Worm (Caenorhabditis elegans) whole organism, mixed stage, embryonic: Measurements from ENCODE around the gene exos-8.
"Not testable (repeated sequence)": the region's sequence is repeated elsewhere in the genome, so short reads cannot be mapped to it uniquely, and the experiment has no call there.

Experiments
- M03D4.4 ChIP-seq: sonication (generic microtip); optimal IDR thresholded peaks from 2 replicates; lab custom pipeline; 2017; ENCODE audit warnings: mild to moderate bottlenecking, missing genetic modification characterization, missing compliant biosample characterization
- blmp-1 ChIP-seq: fragments of 150-350 bp; optimal IDR thresholded peaks from 2 replicates; lab custom pipeline; 2014; ENCODE audit warnings: missing biosample characterization, missing genetic modification characterization
- ceh-39 ChIP-seq: fragments of 150-350 bp; optimal IDR thresholded peaks from 2 replicates; lab custom pipeline; 2014; ENCODE audit warnings: missing biosample characterization, missing genetic modification characterization
- ceh-43 ChIP-seq: fragments of 200-800 bp; sonication (Bioruptor generic); optimal IDR thresholded peaks from 2 replicates; lab custom pipeline; 2018; ENCODE audit warnings: mild to moderate bottlenecking, missing genetic modification characterization, moderate library complexity, missing compliant biosample characterization
- ceh-83 ChIP-seq: fragments of 200-800 bp; sonication (Bioruptor generic); optimal IDR thresholded peaks from 2 replicates; lab custom pipeline; 2018; ENCODE audit warnings: mild to moderate bottlenecking, missing genetic modification characterization, missing compliant biosample characterization
- ces-1 ChIP-seq: fragments of 150-350 bp; optimal IDR thresholded peaks from 2 replicates; lab custom pipeline; 2014; ENCODE audit warnings: missing biosample characterization, missing genetic modification reagents, missing genetic modification characterization
- cnd-1 ChIP-seq: fragments of 200-800 bp; sonication (Bioruptor generic); optimal IDR thresholded peaks from 2 replicates; lab custom pipeline; 2018; ENCODE audit warnings: mild to moderate bottlenecking, missing genetic modification characterization, missing compliant biosample characterization
- drap-1 ChIP-seq: fragments of 200-800 bp; sonication (Bioruptor generic); optimal IDR thresholded peaks from 3 replicates; lab custom pipeline; 2018; ENCODE audit warnings: mild to moderate bottlenecking, missing genetic modification characterization, missing compliant biosample characterization
- elt-1 ChIP-seq: sonication (generic microtip); optimal IDR thresholded peaks from 2 replicates; lab custom pipeline; 2017; ENCODE audit warnings: missing genetic modification characterization, mild to moderate bottlenecking, missing compliant biosample characterization, antibody characterized with exemption, moderate library complexity, borderline replicate concordance; ENCODE audit not compliant: insufficient read depth
- elt-3 ChIP-seq: fragments of 150-350 bp; optimal IDR thresholded peaks from 2 replicates; lab custom pipeline; 2014; ENCODE audit warnings: missing biosample characterization, missing genetic modification characterization
- flh-1 ChIP-seq: fragments of 200-800 bp; sonication (Bioruptor generic); optimal IDR thresholded peaks from 2 replicates; lab custom pipeline; 2018; ENCODE audit warnings: mild to moderate bottlenecking, missing genetic modification characterization, moderate library complexity, missing compliant biosample characterization
- hlh-1 ChIP-seq: fragments of 150-350 bp; optimal IDR thresholded peaks from 2 replicates; lab custom pipeline; 2014; ENCODE audit warnings: missing biosample characterization, missing genetic modification reagents, missing genetic modification characterization
- lin-13 ChIP-seq: fragments of 150-350 bp; optimal IDR thresholded peaks from 2 replicates; lab custom pipeline; 2014; ENCODE audit warnings: missing biosample characterization, missing genetic modification characterization
- lin-32 ChIP-seq: fragments of 200-800 bp; sonication (Bioruptor generic); optimal IDR thresholded peaks from 2 replicates; lab custom pipeline; 2018; ENCODE audit warnings: mild to moderate bottlenecking, missing genetic modification characterization, missing compliant biosample characterization
- lsy-2 ChIP-seq: fragments of 150-350 bp; optimal IDR thresholded peaks from 2 replicates; lab custom pipeline; 2014; ENCODE audit warnings: missing biosample characterization, missing genetic modification characterization
- mab-5 ChIP-seq: fragments of 150-350 bp; optimal IDR thresholded peaks from 2 replicates; lab custom pipeline; 2014; ENCODE audit warnings: missing biosample characterization, missing genetic modification characterization
- mep-1 ChIP-seq: fragments of 150-350 bp; optimal IDR thresholded peaks from 2 replicates; lab custom pipeline; 2017; ENCODE audit warnings: missing biosample characterization, missing genetic modification reagents, missing genetic modification characterization, inconsistent platforms
- nhr-12 ChIP-seq: fragments of 150-350 bp; optimal IDR thresholded peaks from 2 replicates; lab custom pipeline; 2014; ENCODE audit warnings: missing biosample characterization, missing genetic modification characterization
- nhr-2 ChIP-seq: fragments of 150-350 bp; optimal IDR thresholded peaks from 2 replicates; lab custom pipeline; 2014; ENCODE audit warnings: missing biosample characterization, missing genetic modification characterization
- nhr-237 ChIP-seq: fragments of 150-350 bp; optimal IDR thresholded peaks from 2 replicates; lab custom pipeline; 2014; ENCODE audit warnings: missing biosample characterization, missing genetic modification characterization
- nhr-28 ChIP-seq: fragments of 150-350 bp; optimal IDR thresholded peaks from 2 replicates; lab custom pipeline; 2014; ENCODE audit warnings: missing biosample characterization, missing genetic modification characterization
- nhr-76 ChIP-seq: sonication (generic microtip); optimal IDR thresholded peaks from 2 replicates; lab custom pipeline; 2017; ENCODE audit warnings: missing biosample characterization, missing genetic modification characterization
- pha-4 ChIP-seq: fragments of 150-350 bp; optimal IDR thresholded peaks from 2 replicates; lab custom pipeline; 2018; ENCODE audit warnings: missing biosample characterization, missing genetic modification reagents, missing genetic modification characterization
- sem-2 ChIP-seq: fragments of 200-800 bp; sonication (Bioruptor generic); optimal IDR thresholded peaks from 2 replicates; lab custom pipeline; 2018; ENCODE audit warnings: mild to moderate bottlenecking, missing genetic modification characterization, missing compliant biosample characterization
- snpc-4 ChIP-seq: fragments of 150-350 bp; optimal IDR thresholded peaks from 2 replicates; lab custom pipeline; 2014; ENCODE audit warnings: missing biosample characterization, missing genetic modification characterization
- sptf-1 ChIP-seq: sonication (generic microtip); optimal IDR thresholded peaks from 2 replicates; lab custom pipeline; 2017; ENCODE audit warnings: mild to moderate bottlenecking, missing genetic modification characterization, moderate library complexity, missing compliant biosample characterization
- tbx-8 ChIP-seq: fragments of 200-800 bp; sonication (Bioruptor generic); optimal IDR thresholded peaks from 2 replicates; lab custom pipeline; 2018; ENCODE audit warnings: mild to moderate bottlenecking, missing genetic modification characterization, moderate library complexity, missing compliant biosample characterization
- unc-120 ChIP-seq: sonication (generic microtip); optimal IDR thresholded peaks from 2 replicates; lab custom pipeline; 2017; ENCODE audit warnings: missing genetic modification characterization, missing compliant biosample characterization; ENCODE audit not compliant: poor library complexity, severe bottlenecking
- unc-39 ChIP-seq: fragments of 150-350 bp; optimal IDR thresholded peaks from 2 replicates; lab custom pipeline; 2014; ENCODE audit warnings: missing biosample characterization, missing genetic modification characterization
- unc-62 ChIP-seq: fragments of 150-350 bp; optimal IDR thresholded peaks from 2 replicates; lab custom pipeline; 2014; ENCODE audit warnings: missing biosample characterization, missing genetic modification reagents, missing genetic modification characterization
- ztf-11 ChIP-seq: fragments of 150-350 bp; optimal IDR thresholded peaks from 2 replicates; lab custom pipeline; 2014; ENCODE audit warnings: missing biosample characterization, missing genetic modification characterization

The exos-8 gene

ce11 chrII:6756232-6756631 is 14.7 kb downstream of the exos-8 start, which contains the start of gene F41G3.3:
TSS of gene F41G3.3 (plus strand) at chrII:6756532.
- no peak for TF ChIP-seq M03D4.4
- TF ChIP-seq sem-2 (GFP tag; lab: Kevin White, UChicago), result no peak
- no peak for TF ChIP-seq unc-39 (tag; lab: Kevin White, UChicago)
- no peak for TF ChIP-seq ceh-39
- TF ChIP-seq blmp-1 (tag; lab: Kevin White, UChicago), result no peak

ce11 chrII:6764734-6765133 is 23.2 kb downstream of the exos-8 start, which contains the start of gene nlp-50:
TSS of gene nlp-50 (plus strand) at chrII:6765034.
- TF ChIP-seq lin-32 (GFP tag; lab: Kevin White, UChicago), result no peak
- no peak for TF ChIP-seq unc-120
- TF ChIP-seq, all 35 proteins: peak for 0

ce11 chrII:6768014-6768413 is 26.5 kb downstream of the exos-8 start, which contains the start of gene F41G3.18:
TSS of gene F41G3.18 (plus strand) at chrII:6768314.
- TF ChIP-seq unc-62 (GFP tag; lab: Kevin White, UChicago) (no peak), ztf-11 (no peak), sptf-1 (no peak), elt-1 (tag; lab: Kevin White, UChicago) (no peak), sem-2 (GFP tag; lab: Kevin White, UChicago) (no peak), blmp-1 (tag; lab: Kevin White, UChicago) (no peak), nhr-12 (tag; lab: Kevin White, UChicago) (no peak), lsy-2 (no peak), elt-3 (no peak), cnd-1 (no peak), lin-32 (GFP tag; lab: Kevin White, UChicago) (no peak), nhr-237 (no peak), snpc-4 (tag; lab: Kevin White, UChicago) (no peak), ceh-43 (GFP tag; lab: Kevin White, UChicago) (no peak), hlh-1 (no peak), mab-5 (tag; lab: Kevin White, UChicago) (no peak), nhr-28 (tag; lab: Kevin White, UChicago) (no peak)

ce11 chrII:6770030-6770429 is 28.5 kb downstream of the exos-8 start:
- TF ChIP-seq lin-13 (tag; lab: Kevin White, UChicago) (no peak), drap-1 (GFP tag; lab: Kevin White, UChicago) (no peak), tbx-8 (GFP tag; lab: Kevin White, UChicago) (no peak), sptf-1 (no peak), ceh-39 (no peak), ceh-83 (GFP tag; lab: Kevin White, UChicago) (no peak), unc-39 (tag; lab: Kevin White, UChicago) (no peak), lsy-2 (no peak), lin-32 (GFP tag; lab: Kevin White, UChicago) (no peak), nhr-28 (tag; lab: Kevin White, UChicago) (no peak), blmp-1 (tag; lab: Kevin White, UChicago) (no peak), nhr-2 (no peak)

ce11 chrII:6772482-6772881 is 31.0 kb downstream of the exos-8 start:
- no peak for TF ChIP-seq lin-13 (tag; lab: Kevin White, UChicago)
- TF ChIP-seq ces-1 (GFP tag; lab: Kevin White, UChicago), result peak; percentile 73
- TF ChIP-seq nhr-237, result no peak
- TF ChIP-seq nhr-76, result no peak
- TF ChIP-seq flh-1, result no peak
- TF ChIP-seq, all 35 proteins: peak for 1

- TF ChIP-seq sem-2 (GFP tag; lab: Kevin White, UChicago); mep-1 (tag; lab: Kevin White, UChicago); pha-4 (tag; lab: Kevin White, UChicago): not testable (repeated sequence)
These were observed 33.6 kb downstream of the exos-8 start, which contains the start of gene agr-1 for ce11 chrII:6775076-6775475. TSS of gene agr-1 (minus strand) at chrII:6775176.
